Worm (Caenorhabditis elegans) whole organism, L1 larva: ENCODE results near the gene F28H6.7.

Experiments used
- fos-1 ChIP-seq: fragments of 150-350 bp; optimal IDR thresholded peaks from 2 replicates; lab custom pipeline; 2014; ENCODE audit warnings: missing biosample characterization, missing genetic modification characterization
- lin-35 ChIP-seq, 2 experiments: fragments of 150-350 bp; optimal IDR thresholded peaks; 2 replicates each; lab custom pipeline; 2014; ENCODE audit warnings: missing biosample characterization in 2 of 2, missing genetic modification characterization in 2 of 2, missing genetic modification reagents in 2 of 2
- lsy-2 ChIP-seq, 2 experiments: fragments of 150-350 bp; optimal IDR thresholded peaks; 2 replicates each; lab custom pipeline; 2014; ENCODE audit warnings: missing biosample characterization in 2 of 2, missing genetic modification characterization in 2 of 2
- mdl-1 ChIP-seq, 2 experiments: fragments of 150-350 bp; optimal IDR thresholded peaks; 2 replicates each; lab custom pipeline; 2014 to 2017; ENCODE audit warnings: missing biosample characterization in 2 of 2, missing genetic modification characterization in 2 of 2, inconsistent platforms in 1 of 2
- nhr-11 ChIP-seq: fragments of 150-350 bp; optimal IDR thresholded peaks from 2 replicates; lab custom pipeline; 2014; ENCODE audit warnings: missing biosample characterization, missing genetic modification characterization
- nhr-237 ChIP-seq: fragments of 150-350 bp; optimal IDR thresholded peaks from 2 replicates; lab custom pipeline; 2014; ENCODE audit warnings: missing biosample characterization, missing genetic modification characterization
- nhr-47 ChIP-seq: sonication (generic microtip); optimal IDR thresholded peaks from 2 replicates; lab custom pipeline; 2016; ENCODE audit warnings: mild to moderate bottlenecking, missing genetic modification characterization, moderate library complexity, missing compliant biosample characterization
- nhr-76 ChIP-seq: sonication (generic microtip); optimal IDR thresholded peaks from 2 replicates; lab custom pipeline; 2017; ENCODE audit warnings: missing biosample characterization, missing genetic modification characterization
- nhr-77 ChIP-seq: fragments of 150-350 bp; optimal IDR thresholded peaks from 2 replicates; lab custom pipeline; 2014; ENCODE audit warnings: missing biosample characterization, missing genetic modification characterization
- nhr-90 ChIP-seq: sonication (generic microtip); optimal IDR thresholded peaks from 2 replicates; lab custom pipeline; 2016; ENCODE audit warnings: mild to moderate bottlenecking, missing genetic modification characterization, missing compliant biosample characterization; ENCODE audit not compliant: poor library complexity
- pag-3 ChIP-seq: sonication (generic microtip); optimal IDR thresholded peaks from 2 replicates; lab custom pipeline; 2017; ENCODE audit warnings: missing genetic modification characterization, mild to moderate bottlenecking, missing compliant biosample characterization, antibody characterized with exemption, borderline replicate concordance; ENCODE audit not compliant: insufficient read depth
- snpc-4 ChIP-seq: fragments of 150-350 bp; optimal IDR thresholded peaks from 2 replicates; lab custom pipeline; 2014; ENCODE audit warnings: missing biosample characterization, missing genetic modification characterization
- unc-130 ChIP-seq: fragments of 150-350 bp; optimal IDR thresholded peaks from 2 replicates; lab custom pipeline; 2017; ENCODE audit warnings: missing biosample characterization, missing genetic modification characterization, inconsistent platforms
- unc-30 ChIP-seq: sonication (generic microtip); optimal IDR thresholded peaks from 2 replicates; lab custom pipeline; 2017; ENCODE audit warnings: missing biosample characterization, missing genetic modification characterization

ce11 chrX:14067641-14068040 is 48.3 kb upstream of the F28H6.7 start, which contains the start of gene lgc-21:
- TF ChIP-seq pag-3 (tag; lab: Kevin White, UChicago) = no peak
- TF ChIP-seq nhr-11 (tag; lab: Kevin White, UChicago) = no peak
- no peak for TF ChIP-seq lin-35 (GFP tag; optimal IDR thresholded peaks at IDR 0.05; lab: Kevin White, UChicago)
- TF ChIP-seq nhr-90 (tag; lab: Kevin White, UChicago) = no peak
- no peak for TF ChIP-seq nhr-76 (tag; lab: Kevin White, UChicago)
- TF ChIP-seq lsy-2 (tag; optimal IDR thresholded peaks at IDR 0.05; lab: Kevin White, UChicago) = no peak
- no peak for TF ChIP-seq snpc-4 (tag; lab: Kevin White, UChicago)
- TF ChIP-seq nhr-77 = no peak
- no peak for TF ChIP-seq unc-30
- TF ChIP-seq nhr-47 (tag; lab: Kevin White, UChicago) = no peak
- TF ChIP-seq nhr-237 (tag; lab: Kevin White, UChicago) = no peak
- TF ChIP-seq unc-130 (tag; lab: Kevin White, UChicago) = no peak
- no peak for TF ChIP-seq mdl-1 (tag; optimal IDR thresholded peaks at IDR 0.05; lab: Kevin White, UChicago)
- no peak for TF ChIP-seq fos-1 (tag; lab: Kevin White, UChicago)
